Worm (Caenorhabditis elegans): ENCODE data around the gene papl-1.

The papl-1 gene

ce11 chrV:12780248-12780647 is 20.7 kb upstream of the papl-1 start (continued):
- peak; percentile 92 for TF ChIP-seq ceh-6 (GFP tag; optimal IDR thresholded peaks at IDR 0.05)
- peak; percentile 88 for TF ChIP-seq ceh-14 (tag; optimal IDR thresholded peaks at IDR 0.05)
- peak; percentile 89 for TF ChIP-seq ceh-34 (tag; optimal IDR thresholded peaks at IDR 0.05)
- TF ChIP-seq ama-1 (optimal IDR thresholded peaks at IDR 0.05): no peak
- peak; percentile 96 for TF ChIP-seq unc-3 (GFP tag; conservative IDR thresholded peaks at IDR 0.05)
- TF ChIP-seq unc-3 (tag; optimal IDR thresholded peaks at IDR 0.05): peak; percentile 84
- TF ChIP-seq unc-42 (tag; optimal IDR thresholded peaks at IDR 0.05): peak; percentile 68
- peak; percentile 81 for TF ChIP-seq fkh-10 (GFP tag; optimal IDR thresholded peaks at IDR 0.05)
- peak; percentile 92 for TF ChIP-seq syd-9 (tag; optimal IDR thresholded peaks at IDR 0.05)
- peak; percentile 89 for TF ChIP-seq nhr-232 (tag; optimal IDR thresholded peaks at IDR 0.05)
- TF ChIP-seq pag-3 (tag; optimal IDR thresholded peaks at IDR 0.05; ENCODE audit: borderline replicate concordance): peak; percentile 71
- TF ChIP-seq hlh-6 (tag; optimal IDR thresholded peaks at IDR 0.05): peak; percentile 96
- peak; percentile 83 for TF ChIP-seq eyg-1 (tag; optimal IDR thresholded peaks at IDR 0.05)
- peak; percentile 86 for TF ChIP-seq hlh-15 (tag; optimal IDR thresholded peaks at IDR 0.05)
- peak; percentile 88 for TF ChIP-seq unc-86 (tag; optimal IDR thresholded peaks at IDR 0.05)
- peak; percentile 89 for TF ChIP-seq C38D4.7 (GFP tag; optimal IDR thresholded peaks at IDR 0.05)
- peak; percentile 91 for TF ChIP-seq madf-2 (tag; optimal IDR thresholded peaks at IDR 0.05)
- peak; percentile 75 for TF ChIP-seq ceh-18 (tag; optimal IDR thresholded peaks at IDR 0.05)
- peak; percentile 84 for TF ChIP-seq elt-4 (tag; optimal IDR thresholded peaks at IDR 0.05)
- TF ChIP-seq lim-6 (tag; optimal IDR thresholded peaks at IDR 0.05): peak; percentile 75
- TF ChIP-seq zip-5 (tag; optimal IDR thresholded peaks at IDR 0.05): peak; percentile 82
- peak; percentile 76 for TF ChIP-seq odd-2 (tag; optimal IDR thresholded peaks at IDR 0.05)
- TF ChIP-seq pat-9 (tag; optimal IDR thresholded peaks at IDR 0.05): peak; percentile 87
- TF ChIP-seq sox-2 (GFP tag; IDR thresholded peaks at IDR 0.05): peak; percentile 88
- TF ChIP-seq lin-11 (tag; optimal IDR thresholded peaks at IDR 0.05): peak; percentile 86
- TF ChIP-seq ceh-45 (GFP tag; IDR thresholded peaks at IDR 0.05): peak; percentile 96
- TF ChIP-seq pha-4 (tag; optimal IDR thresholded peaks at IDR 0.05): no peak
- peak; percentile 90 for TF ChIP-seq che-1 (tag; optimal IDR thresholded peaks at IDR 0.05)
- peak; percentile 7 for TF ChIP-seq pax-1 (tag; optimal IDR thresholded peaks at IDR 0.05)
- TF ChIP-seq pros-1 (tag; optimal IDR thresholded peaks at IDR 0.05): no peak
- peak; percentile 76 for TF ChIP-seq npax-4 (tag; optimal IDR thresholded peaks at IDR 0.05)
- TF ChIP-seq ref-2 (tag; optimal IDR thresholded peaks at IDR 0.05): peak; percentile 91
- peak; percentile 88 for TF ChIP-seq fax-1 (tag; optimal IDR thresholded peaks at IDR 0.05)
- no peak for TF ChIP-seq mec-3 (tag; optimal IDR thresholded peaks at IDR 0.05; ENCODE audit: borderline replicate concordance)
- peak; percentile 85 for TF ChIP-seq tbx-2 (tag; optimal IDR thresholded peaks at IDR 0.05)
- peak; percentile 73 for TF ChIP-seq ceh-31 (tag; optimal IDR thresholded peaks at IDR 0.05)
- TF ChIP-seq K02D7.2 (tag; optimal IDR thresholded peaks at IDR 0.05): peak; percentile 88
- TF ChIP-seq ztf-16 (tag; optimal IDR thresholded peaks at IDR 0.05): peak; percentile 91

- TF ChIP-seq madf-2 (tag; optimal IDR thresholded peaks at IDR 0.05): no peak
- no peak for TF ChIP-seq elt-4 (tag; optimal IDR thresholded peaks at IDR 0.05)
- no peak for TF ChIP-seq ama-1 (optimal IDR thresholded peaks at IDR 0.05)
- no peak for TF ChIP-seq ceh-22 (tag; optimal IDR thresholded peaks at IDR 0.05)
Measured at ce11 chrV:12773852-12774251, 14.3 kb upstream of the papl-1 start.

DNA sequence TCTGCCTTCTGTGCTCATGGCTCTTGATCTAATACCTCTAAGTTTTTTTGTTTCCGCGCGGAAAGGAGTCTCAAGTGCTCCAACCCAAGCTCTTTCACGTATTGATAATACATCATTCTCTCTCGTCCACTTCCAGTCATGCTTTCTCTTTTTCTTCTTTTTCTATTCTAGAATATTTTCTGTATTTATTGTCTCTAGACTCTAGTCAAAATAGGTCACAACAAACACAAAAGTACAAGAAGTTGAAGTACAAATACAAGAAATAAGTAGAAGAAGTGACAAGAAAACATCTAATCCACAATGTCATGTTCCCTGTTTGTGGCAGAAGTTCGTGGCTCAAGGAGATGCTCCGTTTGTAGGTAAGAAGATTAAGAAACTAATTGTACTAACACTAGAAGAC is 13.7 kb upstream of the papl-1 start, which contains the start of gene ZC455.1:
Gene ZC455.1, plus strand, starts transcription at position 301 of the 400 bp plus-strand sequence.
- no peak for TF ChIP-seq C38D4.7 (GFP tag; optimal IDR thresholded peaks at IDR 0.05)
- TF ChIP-seq ceh-14 (tag; optimal IDR thresholded peaks at IDR 0.05): no peak
- TF ChIP-seq mec-3 (tag; optimal IDR thresholded peaks at IDR 0.05; ENCODE audit: borderline replicate concordance): no peak
- TF ChIP-seq nhr-11 (tag; optimal IDR thresholded peaks at IDR 0.05): no peak
- TF ChIP-seq Y22D7AL.16 (tag; optimal IDR thresholded peaks at IDR 0.05): no peak
- no peak for TF ChIP-seq ceh-48 (tag; optimal IDR thresholded peaks at IDR 0.05)
- no peak for TF ChIP-seq pros-1 (tag; optimal IDR thresholded peaks at IDR 0.05)
- no peak for TF ChIP-seq syd-9 (tag; optimal IDR thresholded peaks at IDR 0.05)
- no peak for TF ChIP-seq gmeb-2 (tag; optimal IDR thresholded peaks at IDR 0.05)
- TF ChIP-seq sdc-2 (tag; optimal IDR thresholded peaks at IDR 0.05): no peak
- no peak for TF ChIP-seq nfya-1 (tag; optimal IDR thresholded peaks at IDR 0.05)
- no peak for TF ChIP-seq ref-2 (tag; optimal IDR thresholded peaks at IDR 0.05)
- no peak for TF ChIP-seq K09A11.1 (tag; optimal IDR thresholded peaks at IDR 0.05; ENCODE audit: insufficient read depth)
- no peak for TF ChIP-seq zip-5 (tag; optimal IDR thresholded peaks at IDR 0.05)
- TF ChIP-seq tbx-2 (tag; optimal IDR thresholded peaks at IDR 0.05): no peak

Measured in whole organism, late embryonic.